Fruit fly (Drosophila melanogaster): Measurements from ENCODE around the gene Grp170.

dm6 chrX:2249763-2250162, 25.1 kb downstream of the Grp170 start, which contains the start of gene crn:
- TF ChIP-seq Hr78 (GFP tag; optimal IDR thresholded peaks at IDR 0.05) (no peak), lola (GFP tag; optimal IDR thresholded peaks at IDR 0.05) (no peak), h (GFP tag; optimal IDR thresholded peaks at IDR 0.05) (no peak), Myc (optimal IDR thresholded peaks at IDR 0.05) (no peak), Sp1 (GFP tag; optimal IDR thresholded peaks at IDR 0.05) (no peak), Mio (GFP tag; optimal IDR thresholded peaks at IDR 0.05) (no peak)

All from whole organism, wandering third instar larva.